Worm (Caenorhabditis elegans): Measurements from ENCODE around the gene szy-20.

ce11 chrII:8987962-8988361 lies 18.8 kb upstream of the szy-20 start, which contains the start of gene C18E9.8:
- TF ChIP-seq elt-1 (tag; optimal IDR thresholded peaks at IDR 0.05) (no peak), pha-4 (tag; optimal IDR thresholded peaks at IDR 0.05) (no peak), elt-2 (tag; optimal IDR thresholded peaks at IDR 0.05) (peak; percentile 36)
